Fruit fly (Drosophila melanogaster) whole organism, prepupa: ENCODE results near the gene Sry-beta.

Experiments used
- Blimp-1 ChIP-seq: fragments of 200-800 bp; sonication (Bioruptor generic); optimal IDR thresholded peaks from 3 replicates; lab custom pipeline; 2017; ENCODE audit warnings: missing biosample characterization, missing genetic modification characterization, mild to moderate bottlenecking, moderate library complexity, missing genetic modification reagents
- CG10669 ChIP-seq: fragments of 200-800 bp; sonication (Bioruptor generic); optimal IDR thresholded peaks from 3 replicates; lab custom pipeline; 2018; ENCODE audit warnings: missing biosample characterization, mild to moderate bottlenecking, missing genetic modification characterization, moderate library complexity
- CG11902 ChIP-seq: fragments of 200-800 bp; sonication (Bioruptor generic); optimal IDR thresholded peaks from 3 replicates; lab custom pipeline; 2016; ENCODE audit warnings: missing biosample characterization, missing genetic modification characterization
- CG15336 ChIP-seq: fragments of 200-800 bp; sonication (Bioruptor generic); IDR thresholded peaks from 2 replicates; pipeline ENCODE4 v1.3.6; 2022; ENCODE audit warnings: missing biosample characterization, missing genetic modification characterization
- CG1621 ChIP-seq: fragments of 200-800 bp; sonication (Bioruptor generic); optimal IDR thresholded peaks from 3 replicates; lab custom pipeline; 2018; ENCODE audit warnings: missing biosample characterization, mild to moderate bottlenecking, missing genetic modification characterization
- CG16779 ChIP-seq: fragments of 200-800 bp; sonication (Bioruptor generic); optimal IDR thresholded peaks from 3 replicates; lab custom pipeline; 2017; ENCODE audit warnings: missing biosample characterization, mild to moderate bottlenecking, missing genetic modification characterization
- CG3032 ChIP-seq: fragments of 200-800 bp; optimal IDR thresholded peaks from 2 replicates; lab custom pipeline; 2019; ENCODE audit warnings: missing biosample characterization, mild to moderate bottlenecking, missing genetic modification characterization, moderate library complexity
- CG32006 ChIP-seq: fragments of 200-800 bp; sonication (Bioruptor generic); optimal IDR thresholded peaks from 3 replicates; lab custom pipeline; 2017; ENCODE audit warnings: missing biosample characterization, mild to moderate bottlenecking, missing genetic modification characterization
- CG3919 ChIP-seq: fragments of 200-800 bp; sonication (Bioruptor generic); optimal IDR thresholded peaks from 3 replicates; lab custom pipeline; 2016; ENCODE audit warnings: missing biosample characterization, missing genetic modification characterization
- CG4318 ChIP-seq: fragments of 200-800 bp; sonication (Bioruptor generic); optimal IDR thresholded peaks from 3 replicates; lab custom pipeline; 2017; ENCODE audit warnings: missing biosample characterization, mild to moderate bottlenecking, missing genetic modification characterization
- CG6163 ChIP-seq: fragments of 200-800 bp; sonication (Bioruptor generic); IDR thresholded peaks from 3 replicates; pipeline ENCODE4 v1.3.6; 2022; ENCODE audit warnings: missing biosample characterization, missing genetic modification characterization
- CG6276 ChIP-seq: fragments of 200-800 bp; sonication (Bioruptor generic); optimal IDR thresholded peaks from 2 replicates; lab custom pipeline; 2017; ENCODE audit warnings: missing biosample characterization, mild to moderate bottlenecking, missing genetic modification characterization
- CG6792 ChIP-seq: fragments of 200-800 bp; sonication (Bioruptor generic); optimal IDR thresholded peaks from 3 replicates; lab custom pipeline; 2016; ENCODE audit warnings: missing biosample characterization, missing genetic modification characterization
- CG6808 ChIP-seq: fragments of 200-800 bp; sonication (Bioruptor generic); optimal IDR thresholded peaks from 3 replicates; lab custom pipeline; 2017; ENCODE audit warnings: missing biosample characterization, missing genetic modification characterization, mild to moderate bottlenecking, moderate library complexity, missing genetic modification reagents
- CG6854 ChIP-seq: fragments of 200-800 bp; sonication (Bioruptor generic); optimal IDR thresholded peaks from 2 replicates; lab custom pipeline; 2017; ENCODE audit warnings: missing biosample characterization, mild to moderate bottlenecking, missing genetic modification characterization
- CG7368 ChIP-seq: fragments of 200-800 bp; sonication (Bioruptor generic); optimal IDR thresholded peaks from 3 replicates; lab custom pipeline; 2016; ENCODE audit warnings: missing biosample characterization, missing genetic modification characterization
- CG8119 ChIP-seq: fragments of 200-800 bp; sonication (Bioruptor generic); IDR thresholded peaks from 3 replicates; pipeline ENCODE4 v1.3.6; 2022; ENCODE audit warnings: missing biosample characterization, missing genetic modification characterization
- CG8319 ChIP-seq: fragments of 200-800 bp; sonication (Bioruptor generic); optimal IDR thresholded peaks from 3 replicates; lab custom pipeline; 2016; ENCODE audit warnings: missing biosample characterization, missing genetic modification characterization
- CG9139 ChIP-seq: fragments of 200-800 bp; sonication (Bioruptor generic); optimal IDR thresholded peaks from 3 replicates; lab custom pipeline; 2017; ENCODE audit warnings: missing biosample characterization, mild to moderate bottlenecking, missing genetic modification characterization
- Eip75B ChIP-seq: fragments of 200-800 bp; sonication (Bioruptor generic); optimal IDR thresholded peaks from 3 replicates; lab custom pipeline; 2016; ENCODE audit warnings: missing biosample characterization, missing genetic modification characterization
- Eip78C ChIP-seq: fragments of 200-800 bp; sonication (Bioruptor generic); peaks from one replicate; lab custom pipeline; 2016; ENCODE audit warnings: missing biosample characterization, missing genetic modification characterization
- Eip93F ChIP-seq: fragments of 200-800 bp; sonication (Bioruptor generic); optimal IDR thresholded peaks from 2 replicates; lab custom pipeline; 2016; ENCODE audit warnings: missing biosample characterization, mild to moderate bottlenecking, missing genetic modification characterization
- Ets21C ChIP-seq: fragments of 200-800 bp; sonication (Bioruptor generic); optimal IDR thresholded peaks from 3 replicates; lab custom pipeline; 2016; ENCODE audit warnings: missing biosample characterization, missing genetic modification characterization
- Hr38 ChIP-seq: sonication (Bioruptor generic); optimal IDR thresholded peaks from 2 replicates; lab custom pipeline; 2016; ENCODE audit warnings: missing biosample characterization, missing genetic modification characterization
- Hr39 ChIP-seq: fragments of 200-800 bp; sonication (Bioruptor generic); optimal IDR thresholded peaks from 2 replicates; lab custom pipeline; 2016; ENCODE audit warnings: missing biosample characterization, missing genetic modification characterization
- Hr4 ChIP-seq: fragments of 200-800 bp; sonication (Bioruptor generic); optimal IDR thresholded peaks from 3 replicates; lab custom pipeline; 2016; ENCODE audit warnings: missing biosample characterization, missing genetic modification characterization
- Met ChIP-seq: fragments of 200-800 bp; sonication (Bioruptor generic); optimal IDR thresholded peaks from 3 replicates; lab custom pipeline; 2016; ENCODE audit warnings: missing biosample characterization, missing genetic modification characterization
- OdsH ChIP-seq: fragments of 200-800 bp; sonication (Bioruptor generic); optimal IDR thresholded peaks from 3 replicates; lab custom pipeline; 2016; ENCODE audit warnings: missing biosample characterization, missing genetic modification characterization
- Smox ChIP-seq: fragments of 200-800 bp; sonication (Bioruptor generic); optimal IDR thresholded peaks from 3 replicates; lab custom pipeline; 2016; ENCODE audit warnings: missing biosample characterization, missing genetic modification characterization
- Sox102F ChIP-seq: fragments of 200-800 bp; sonication (Bioruptor generic); optimal IDR thresholded peaks from 2 replicates; lab custom pipeline; 2016; ENCODE audit warnings: missing biosample characterization, mild to moderate bottlenecking, missing genetic modification characterization
- Sox14 ChIP-seq: fragments of 200-800 bp; sonication (Bioruptor generic); optimal IDR thresholded peaks from 3 replicates; lab custom pipeline; 2016; ENCODE audit warnings: missing biosample characterization, missing genetic modification characterization
- Sox15 ChIP-seq: fragments of 200-800 bp; sonication (Bioruptor generic); optimal IDR thresholded peaks from 3 replicates; lab custom pipeline; 2016; ENCODE audit warnings: missing biosample characterization, missing genetic modification characterization
- achi ChIP-seq: fragments of 200-800 bp; sonication (Bioruptor generic); optimal IDR thresholded peaks from 3 replicates; lab custom pipeline; 2016; ENCODE audit warnings: missing biosample characterization, missing genetic modification characterization
- cyc ChIP-seq: fragments of 200-800 bp; sonication (Bioruptor generic); optimal IDR thresholded peaks from 3 replicates; lab custom pipeline; 2016; ENCODE audit warnings: missing biosample characterization, missing genetic modification characterization
- dac ChIP-seq: fragments of 200-800 bp; sonication (Bioruptor generic); optimal IDR thresholded peaks from 2 replicates; lab custom pipeline; 2017; ENCODE audit warnings: missing biosample characterization, mild to moderate bottlenecking, missing genetic modification characterization
- dsx ChIP-seq: fragments of 200-800 bp; optimal IDR thresholded peaks from 3 replicates; lab custom pipeline; 2019; ENCODE audit warnings: missing biosample characterization, mild to moderate bottlenecking, missing genetic modification characterization, moderate library complexity; ENCODE audit not compliant: poor library complexity, severe bottlenecking
- eg ChIP-seq: fragments of 200-800 bp; sonication (Bioruptor generic); IDR thresholded peaks from 3 replicates; pipeline ENCODE4 v1.3.6; 2022; ENCODE audit warnings: missing biosample characterization, missing genetic modification characterization
- fd59A ChIP-seq: fragments of 200-800 bp; sonication (Bioruptor generic); optimal IDR thresholded peaks from 2 replicates; lab custom pipeline; 2017; ENCODE audit warnings: missing biosample characterization, mild to moderate bottlenecking, missing genetic modification characterization, missing genetic modification reagents
- fkh ChIP-seq: fragments of 200-800 bp; sonication (Bioruptor generic); optimal IDR thresholded peaks from 3 replicates; lab custom pipeline; 2017; ENCODE audit warnings: missing biosample characterization, mild to moderate bottlenecking, missing genetic modification characterization, moderate library complexity
- net ChIP-seq: fragments of 200-800 bp; sonication (Bioruptor generic); optimal IDR thresholded peaks from 3 replicates; lab custom pipeline; 2016; ENCODE audit warnings: missing biosample characterization, missing genetic modification characterization
- pdm3 ChIP-seq: fragments of 200-800 bp; sonication (Bioruptor generic); optimal IDR thresholded peaks from 3 replicates; lab custom pipeline; 2016; ENCODE audit warnings: missing biosample characterization, missing genetic modification characterization
- salr ChIP-seq, 2 experiments: fragments of 200-800 bp; sonication (Bioruptor generic); optimal IDR thresholded peaks; 3 replicates each; lab custom pipeline; 2016 to 2018; ENCODE audit warnings: missing biosample characterization in 2 of 2, missing genetic modification characterization in 2 of 2, mild to moderate bottlenecking in 1 of 2
- ss ChIP-seq, 2 experiments: fragments of 200-800 bp; sonication (Bioruptor generic); optimal IDR thresholded peaks; 2 replicates in 1 of 2; 3 replicates in 1 of 2; lab custom pipeline; 2017 to 2018; ENCODE audit warnings: mild to moderate bottlenecking in 2 of 2, missing biosample characterization in 2 of 2, missing genetic modification characterization in 2 of 2, moderate library complexity in 1 of 2
- svp ChIP-seq: fragments of 200-800 bp; sonication (Bioruptor generic); peaks from one replicate; lab custom pipeline; 2016; ENCODE audit warnings: missing biosample characterization, missing genetic modification characterization
- topi ChIP-seq: fragments of 200-800 bp; sonication (Bioruptor generic); optimal IDR thresholded peaks from 3 replicates; lab custom pipeline; 2016; ENCODE audit warnings: missing biosample characterization, missing genetic modification characterization
- vri ChIP-seq: fragments of 200-800 bp; sonication (Bioruptor generic); optimal IDR thresholded peaks from 3 replicates; lab custom pipeline; 2016; ENCODE audit warnings: missing biosample characterization, mild to moderate bottlenecking, missing genetic modification characterization

Sry-beta gene

DNA sequence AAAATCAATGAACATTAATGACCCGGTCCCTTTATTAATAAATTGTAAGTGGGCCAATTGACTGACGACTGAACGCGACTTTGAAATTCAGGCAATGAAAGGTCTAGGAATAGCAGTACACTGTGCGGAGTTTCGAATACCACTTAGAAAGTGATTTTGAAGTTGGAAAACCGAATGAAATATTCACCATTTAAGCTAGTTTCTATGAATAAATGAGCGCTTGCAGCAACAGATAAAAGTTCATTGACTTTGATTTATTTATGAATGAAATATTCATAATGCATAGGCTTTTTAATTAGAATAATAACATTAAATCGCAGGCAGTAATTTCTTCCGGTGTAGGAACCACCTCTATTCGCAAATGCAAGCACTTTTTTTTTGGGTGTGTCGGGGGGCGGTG, 18.5 kb upstream of the Sry-beta start (continued):
- no peak for TF ChIP-seq CG9139 (GFP tag; lab: Kevin White, UChicago)
- TF ChIP-seq dac (GFP tag; lab: Kevin White, UChicago) = peak; percentile 13
- TF ChIP-seq Eip78C (GFP tag; lab: Kevin White, UChicago) = peak; percentile 69
- TF ChIP-seq CG3032 (tag; lab: Kevin White, UChicago) = peak; percentile 23
- TF ChIP-seq svp (GFP tag; lab: Kevin White, UChicago) = peak; percentile 52
- peak; percentile 12 for TF ChIP-seq topi
- peak; percentile 62 for TF ChIP-seq CG32006
- peak; percentile 72 for TF ChIP-seq CG15336 (GFP tag; lab: Robert Waterston, UW)
- no peak for TF ChIP-seq CG8319 (GFP tag; lab: Kevin White, UChicago)
- peak; percentile 9 for TF ChIP-seq CG10669
- peak; percentile 74; the same call in 2 of the 3 replicates for TF ChIP-seq CG6163 (GFP tag; lab: Robert Waterston, UW)
- TF ChIP-seq, all 60 proteins: peak for 31

DNA sequence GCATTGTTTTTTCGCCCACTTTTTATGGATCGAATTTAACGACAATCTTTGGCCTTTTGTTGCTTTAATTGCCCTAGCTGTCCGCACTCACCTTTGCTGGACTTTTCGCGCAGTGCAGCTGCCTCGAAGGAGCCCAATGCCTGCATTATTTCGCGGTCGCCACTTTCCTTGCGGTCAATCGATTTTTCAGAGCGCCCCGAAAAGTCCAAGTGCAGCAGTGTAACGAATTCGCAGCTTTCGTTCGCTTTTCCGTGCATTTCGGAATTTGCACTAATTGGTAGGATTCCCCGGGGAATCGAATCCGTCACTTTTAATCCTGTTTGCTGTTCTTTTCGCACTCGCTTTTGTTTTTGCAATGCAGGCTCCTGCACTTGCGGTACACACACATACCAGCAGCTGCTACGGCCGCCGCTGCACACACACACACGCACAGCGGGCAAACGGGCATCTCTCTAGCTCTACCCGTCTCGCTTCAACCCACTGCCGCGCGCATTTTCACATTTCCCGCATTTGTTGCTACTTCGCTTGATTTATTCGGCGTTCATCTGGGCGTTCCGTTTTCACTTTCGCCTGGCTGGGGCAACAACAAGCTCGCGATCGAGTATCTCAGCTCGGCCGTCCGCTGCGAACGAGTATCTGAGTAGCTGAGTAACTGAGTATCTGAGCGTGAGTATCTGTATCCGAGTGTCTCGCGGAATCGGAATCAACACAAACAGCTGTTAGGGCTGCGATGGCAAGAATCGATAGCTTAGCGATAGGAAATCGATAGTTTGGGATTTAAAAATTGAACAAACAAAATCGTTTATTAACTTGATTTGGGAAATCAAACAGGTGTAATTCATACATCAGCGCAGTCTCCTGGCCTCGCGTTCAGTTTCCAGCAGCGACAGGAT, 17.7 kb upstream of the Sry-beta start, which contains the start of gene Mgat2:
Gene Mgat2 (minus strand): TSS at position 663 of the 893 bp plus-strand sequence.
- TF ChIP-seq Sox102F (no peak), Met (GFP tag; lab: Kevin White, UChicago) (no peak), salr (GFP tag; optimal IDR thresholded peaks at IDR 0.05; lab: Kevin White, UChicago) (no peak), pdm3 (GFP tag; lab: Kevin White, UChicago) (no peak), CG10669 (peak; percentile 35), CG3919 (no peak), CG6792 (GFP tag; lab: Kevin White, UChicago) (no peak), CG1621 (tag; lab: Kevin White, UChicago) (peak; percentile 42), OdsH (no peak), Sox15 (GFP tag; lab: Kevin White, UChicago) (no peak), Ets21C (GFP tag; lab: Kevin White, UChicago) (no peak), CG3032 (tag; lab: Kevin White, UChicago) (no peak), topi (peak; percentile 10), Eip78C (GFP tag; lab: Kevin White, UChicago) (peak; percentile 80), CG6163 (GFP tag; lab: Robert Waterston, UW) (no peak; the same call in 1 of the 3 replicates), CG8119 (GFP tag; lab: Robert Waterston, UW) (peak; percentile 63; the same call in 2 of the 3 replicates), svp (GFP tag; lab: Kevin White, UChicago) (no peak), Sox14 (GFP tag; lab: Kevin White, UChicago) (no peak), Hr38 (no peak), CG32006 (no peak), CG15336 (GFP tag; lab: Robert Waterston, UW) (peak; percentile 74), CG8319 (GFP tag; lab: Kevin White, UChicago) (no peak), cyc (GFP tag; lab: Kevin White, UChicago) (no peak), Eip93F (GFP tag; lab: Kevin White, UChicago) (no peak), CG16779 (peak; percentile 50), dac (GFP tag; lab: Kevin White, UChicago) (no peak), achi (GFP tag; lab: Kevin White, UChicago) (no peak), net (GFP tag; lab: Kevin White, UChicago) (no peak), fkh (GFP tag; lab: Kevin White, UChicago) (no peak), CG4318 (GFP tag; lab: Kevin White, UChicago) (no peak), dsx (GFP tag; lab: Kevin White, UChicago) (no peak), CG6276 (GFP tag; lab: Kevin White, UChicago) (no peak), Hr4 (GFP tag; lab: Kevin White, UChicago) (no peak), Hr39 (GFP tag; lab: Kevin White, UChicago) (no peak), Eip75B (GFP tag; lab: Kevin White, UChicago) (no peak), vri (GFP tag; lab: Kevin White, UChicago) (no peak), CG11902 (GFP tag; lab: Kevin White, UChicago) (no peak), CG7368 (no peak), ss (GFP tag; optimal IDR thresholded peaks at IDR 0.05; lab: Kevin White, UChicago) (no peak), Blimp-1 (GFP tag; lab: Kevin White, UChicago) (peak; percentile 99), eg (GFP tag; lab: Robert Waterston, UW) (peak; percentile 62; the same call in 2 of the 3 replicates), CG6854 (GFP tag; lab: Kevin White, UChicago) (peak; percentile 92), CG6808 (GFP tag; lab: Kevin White, UChicago) (no peak), Smox (GFP tag; lab: Kevin White, UChicago) (no peak), fd59A (GFP tag; lab: Kevin White, UChicago) (no peak)
